Fruit fly (Drosophila melanogaster): ENCODE measurements around the gene CG14312.

dm6 chr3R:18255281-18255680 is 28.0 kb downstream of the CG14312 start, which contains the start of the genes Ada2a, Polr2D, Tgs1 and moi:
- TF ChIP-seq h (optimal IDR thresholded peaks at IDR 0.05), result no peak
- no peak for TF ChIP-seq psq (optimal IDR thresholded peaks at IDR 0.05)
- no peak for TF ChIP-seq ttk (optimal IDR thresholded peaks at IDR 0.05)
